Worm (Caenorhabditis elegans) whole organism, L2 larva: ENCODE measurements around the gene cest-4.

ENCODE experiments used
- ama-1 ChIP-seq: fragments of 150-350 bp; optimal IDR thresholded peaks from 2 replicates; lab custom pipeline; 2018; ENCODE audit warnings: inconsistent platforms
- blmp-1 ChIP-seq: sonication (generic microtip); optimal IDR thresholded peaks from 2 replicates; lab custom pipeline; 2017; ENCODE audit warnings: missing genetic modification characterization, mild to moderate bottlenecking, missing compliant biosample characterization, antibody characterized with exemption, moderate library complexity; ENCODE audit not compliant: insufficient read depth
- ceh-16 ChIP-seq: fragments of 150-350 bp; optimal IDR thresholded peaks from 2 replicates; lab custom pipeline; 2014; ENCODE audit warnings: missing biosample characterization, missing genetic modification characterization
- dmd-4 ChIP-seq: sonication (generic microtip); optimal IDR thresholded peaks from 2 replicates; lab custom pipeline; 2017; ENCODE audit warnings: missing biosample characterization, missing genetic modification characterization
- egl-27 ChIP-seq: sonication (generic microtip); optimal IDR thresholded peaks from 3 replicates; lab custom pipeline; 2017; ENCODE audit warnings: missing biosample characterization, missing genetic modification reagents, missing genetic modification characterization
- lin-13 ChIP-seq: fragments of 150-350 bp; optimal IDR thresholded peaks from 2 replicates; lab custom pipeline; 2014; ENCODE audit warnings: missing biosample characterization, missing genetic modification reagents, missing genetic modification characterization
- nhr-11 ChIP-seq: fragments of 150-350 bp; optimal IDR thresholded peaks from 2 replicates; lab custom pipeline; 2014; ENCODE audit warnings: missing biosample characterization, missing genetic modification characterization
- nhr-12 ChIP-seq: fragments of 150-350 bp; optimal IDR thresholded peaks from 2 replicates; lab custom pipeline; 2014; ENCODE audit warnings: missing biosample characterization, missing genetic modification characterization
- nhr-129 ChIP-seq: fragments of 150-350 bp; optimal IDR thresholded peaks from 2 replicates; lab custom pipeline; 2014; ENCODE audit warnings: missing biosample characterization, missing genetic modification characterization
- snpc-4 ChIP-seq: fragments of 150-350 bp; optimal IDR thresholded peaks from 2 replicates; lab custom pipeline; 2014; ENCODE audit warnings: missing biosample characterization, missing genetic modification characterization
- unc-62 ChIP-seq: fragments of 150-350 bp; optimal IDR thresholded peaks from 2 replicates; lab custom pipeline; 2014; ENCODE audit warnings: missing biosample characterization, missing genetic modification reagents, missing genetic modification characterization
- zag-1 ChIP-seq: fragments of 150-350 bp; optimal IDR thresholded peaks from 2 replicates; lab custom pipeline; 2014; ENCODE audit warnings: missing biosample characterization, missing genetic modification characterization

DNA sequence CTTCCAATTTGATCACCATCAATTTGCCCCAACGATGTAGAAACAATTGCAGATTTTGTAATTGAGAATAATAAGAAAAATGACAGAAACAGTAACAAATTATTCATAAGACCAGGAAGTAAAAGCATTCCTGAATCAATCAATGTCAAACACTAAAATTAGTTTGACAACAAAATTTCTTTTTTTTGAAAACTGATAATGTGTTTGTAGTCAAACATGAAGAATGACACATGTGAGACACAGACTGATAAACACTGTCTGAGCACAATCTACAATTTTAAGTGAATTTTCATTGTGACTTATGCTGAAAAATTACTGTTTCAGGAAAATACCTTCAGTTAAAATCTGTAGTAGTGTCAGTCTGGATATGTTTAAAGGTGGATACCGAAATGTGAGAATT, at the start of gene cest-4, which contains the start of gene C17H12.11:
- TF ChIP-seq lin-13 (GFP tag; lab: Kevin White, UChicago) (no peak), dmd-4 (tag; lab: Kevin White, UChicago) (no peak), snpc-4 (no peak), ceh-16 (tag; lab: Kevin White, UChicago) (no peak), egl-27 (tag; lab: Kevin White, UChicago) (no peak), unc-62 (GFP tag; lab: Kevin White, UChicago) (no peak), nhr-12 (tag; lab: Kevin White, UChicago) (no peak), blmp-1 (no peak), nhr-129 (no peak), zag-1 (tag; lab: Kevin White, UChicago) (no peak), nhr-11 (tag; lab: Kevin White, UChicago) (no peak), ama-1 (lab: Kevin White, UChicago) (no peak)
